Worm (Caenorhabditis elegans) whole organism, late embryonic: ENCODE measurements around the gene nhr-115.

Experiments used
- C08G9.2 ChIP-seq: sonication (generic microtip); optimal IDR thresholded peaks from 2 replicates; lab custom pipeline; 2016; ENCODE audit warnings: mild to moderate bottlenecking, missing genetic modification characterization, moderate library complexity, missing compliant biosample characterization
- F13H6.1 ChIP-seq: sonication (generic microtip); optimal IDR thresholded peaks from 2 replicates; lab custom pipeline; 2016; ENCODE audit warnings: missing genetic modification characterization, missing compliant biosample characterization
- K09A11.1 ChIP-seq: sonication (generic microtip); optimal IDR thresholded peaks from 2 replicates; lab custom pipeline; 2017; ENCODE audit warnings: antibody characterized with exemption, mild to moderate bottlenecking, missing genetic modification characterization, missing compliant biosample characterization; ENCODE audit not compliant: insufficient read depth
- Y22D7AL.16 ChIP-seq: sonication (generic microtip); optimal IDR thresholded peaks from 2 replicates; lab custom pipeline; 2016; ENCODE audit warnings: missing genetic modification characterization, missing compliant biosample characterization
- ahr-1 ChIP-seq: sonication (generic microtip); optimal IDR thresholded peaks from 2 replicates; lab custom pipeline; 2016; ENCODE audit warnings: missing genetic modification characterization, missing compliant biosample characterization
- ama-1 ChIP-seq: fragments of 150-350 bp; optimal IDR thresholded peaks from 2 replicates; lab custom pipeline; 2014
- ceh-14 ChIP-seq: sonication (generic microtip); optimal IDR thresholded peaks from 2 replicates; lab custom pipeline; 2016; ENCODE audit warnings: missing genotype, missing genetic modification characterization, missing compliant biosample characterization
- ceh-18 ChIP-seq: sonication (generic microtip); optimal IDR thresholded peaks from 2 replicates; lab custom pipeline; 2016; ENCODE audit warnings: missing genetic modification characterization, missing compliant biosample characterization
- ceh-19 ChIP-seq: fragments of 200-800 bp; sonication (Bioruptor generic); optimal IDR thresholded peaks from 2 replicates; lab custom pipeline; 2018; ENCODE audit warnings: mild to moderate bottlenecking, missing genetic modification characterization, missing compliant biosample characterization
- ceh-24 ChIP-seq: sonication (generic microtip); optimal IDR thresholded peaks from 2 replicates; lab custom pipeline; 2016; ENCODE audit warnings: mild to moderate bottlenecking, missing genetic modification characterization, missing compliant biosample characterization
- ceh-30 ChIP-seq: fragments of 150-350 bp; optimal IDR thresholded peaks from 2 replicates; lab custom pipeline; 2014; ENCODE audit warnings: missing biosample characterization, missing genetic modification characterization
- ceh-31 ChIP-seq: sonication (generic microtip); optimal IDR thresholded peaks from 2 replicates; lab custom pipeline; 2016; ENCODE audit warnings: missing genetic modification characterization, missing compliant biosample characterization
- ceh-34 ChIP-seq: sonication (generic microtip); optimal IDR thresholded peaks from 2 replicates; lab custom pipeline; 2016; ENCODE audit warnings: mild to moderate bottlenecking, missing genetic modification characterization, missing compliant biosample characterization
- ceh-48 ChIP-seq: sonication (generic microtip); optimal IDR thresholded peaks from 2 replicates; lab custom pipeline; 2016; ENCODE audit warnings: missing genetic modification characterization, inconsistent platforms, missing compliant biosample characterization
- ceh-6 ChIP-seq: fragments of 200-800 bp; sonication (Bioruptor generic); optimal IDR thresholded peaks from 2 replicates; lab custom pipeline; 2018; ENCODE audit warnings: mild to moderate bottlenecking, missing genetic modification characterization, missing compliant biosample characterization
- ceh-9 ChIP-seq: sonication (generic microtip); optimal IDR thresholded peaks from 2 replicates; lab custom pipeline; 2016; ENCODE audit warnings: mild to moderate bottlenecking, missing genetic modification characterization, inconsistent platforms, missing compliant biosample characterization
- dmd-4 ChIP-seq: sonication (generic microtip); optimal IDR thresholded peaks from 2 replicates; lab custom pipeline; 2016; ENCODE audit warnings: borderline replicate concordance, missing genetic modification characterization, missing compliant biosample characterization
- dve-1 ChIP-seq: sonication (generic microtip); optimal IDR thresholded peaks from 2 replicates; lab custom pipeline; 2017; ENCODE audit warnings: antibody characterized with exemption, mild to moderate bottlenecking, missing genetic modification characterization, missing compliant biosample characterization
- elt-4 ChIP-seq: sonication (generic microtip); optimal IDR thresholded peaks from 2 replicates; lab custom pipeline; 2016; ENCODE audit warnings: missing genetic modification characterization, missing compliant biosample characterization
- eyg-1 ChIP-seq: sonication (generic microtip); optimal IDR thresholded peaks from 2 replicates; lab custom pipeline; 2016; ENCODE audit warnings: missing genotype, missing genetic modification characterization, missing compliant biosample characterization
- fkh-10 ChIP-seq: fragments of 150-350 bp; optimal IDR thresholded peaks from 2 replicates; lab custom pipeline; 2014; ENCODE audit warnings: missing biosample characterization, missing genetic modification reagents, missing genetic modification characterization
- fkh-6 ChIP-seq: sonication (generic microtip); optimal IDR thresholded peaks from 2 replicates; lab custom pipeline; 2016; ENCODE audit warnings: missing genetic modification characterization, missing compliant biosample characterization
- gmeb-2 ChIP-seq: sonication (generic microtip); optimal IDR thresholded peaks from 2 replicates; lab custom pipeline; 2016; ENCODE audit warnings: missing genetic modification characterization, inconsistent platforms, missing compliant biosample characterization
- hlh-13 ChIP-seq: fragments of 200-800 bp; sonication (Bioruptor generic); optimal IDR thresholded peaks from 2 replicates; lab custom pipeline; 2018; ENCODE audit warnings: mild to moderate bottlenecking, missing genetic modification characterization, missing compliant biosample characterization
- hlh-6 ChIP-seq: sonication (generic microtip); optimal IDR thresholded peaks from 2 replicates; lab custom pipeline; 2016; ENCODE audit warnings: missing genotype, missing genetic modification characterization, missing compliant biosample characterization
- hlh-8 ChIP-seq: sonication (generic microtip); optimal IDR thresholded peaks from 2 replicates; lab custom pipeline; 2016; ENCODE audit warnings: missing genotype, missing genetic modification characterization, missing compliant biosample characterization
- lin-11 ChIP-seq: fragments of 200-800 bp; sonication (Bioruptor generic); optimal IDR thresholded peaks from 2 replicates; lab custom pipeline; 2018; ENCODE audit warnings: mild to moderate bottlenecking, missing genetic modification characterization, missing compliant biosample characterization
- madf-2 ChIP-seq: sonication (generic microtip); optimal IDR thresholded peaks from 2 replicates; lab custom pipeline; 2017; ENCODE audit warnings: missing genetic modification characterization, missing compliant biosample characterization
- mec-3 ChIP-seq: sonication (generic microtip); optimal IDR thresholded peaks from 2 replicates; lab custom pipeline; 2016; ENCODE audit warnings: borderline replicate concordance, missing genetic modification characterization, missing compliant biosample characterization
- nfya-1 ChIP-seq: sonication (generic microtip); optimal IDR thresholded peaks from 2 replicates; lab custom pipeline; 2017; ENCODE audit warnings: missing genetic modification characterization, mild to moderate bottlenecking, missing compliant biosample characterization, antibody characterized with exemption, moderate library complexity
- nhr-11 ChIP-seq: fragments of 150-350 bp; optimal IDR thresholded peaks from 2 replicates; lab custom pipeline; 2014; ENCODE audit warnings: missing biosample characterization, missing genetic modification characterization
- odd-2 ChIP-seq: sonication (generic microtip); optimal IDR thresholded peaks from 2 replicates; lab custom pipeline; 2017; ENCODE audit warnings: antibody characterized with exemption, mild to moderate bottlenecking, missing genetic modification characterization, missing compliant biosample characterization
- pat-9 ChIP-seq: fragments of 200-800 bp; sonication (Bioruptor generic); optimal IDR thresholded peaks from 2 replicates; lab custom pipeline; 2018; ENCODE audit warnings: mild to moderate bottlenecking, missing genetic modification characterization, moderate library complexity, missing compliant biosample characterization
- pha-4 ChIP-seq: fragments of 150-350 bp; optimal IDR thresholded peaks from 2 replicates; lab custom pipeline; 2018; ENCODE audit warnings: missing biosample characterization, missing genetic modification reagents, missing genetic modification characterization
- pqm-1 ChIP-seq: sonication (generic microtip); optimal IDR thresholded peaks from 2 replicates; lab custom pipeline; 2016; ENCODE audit warnings: missing genetic modification characterization, missing compliant biosample characterization
- ref-2 ChIP-seq: sonication (generic microtip); optimal IDR thresholded peaks from 2 replicates; lab custom pipeline; 2016; ENCODE audit warnings: missing genetic modification characterization, missing compliant biosample characterization
- rnt-1 ChIP-seq: sonication (generic microtip); optimal IDR thresholded peaks from 2 replicates; lab custom pipeline; 2016; ENCODE audit warnings: missing genetic modification characterization, missing compliant biosample characterization
- sdc-2 ChIP-seq: sonication (generic microtip); optimal IDR thresholded peaks from 2 replicates; lab custom pipeline; 2016; ENCODE audit warnings: missing genotype, missing genetic modification characterization, missing compliant biosample characterization
- syd-9 ChIP-seq: sonication (generic microtip); optimal IDR thresholded peaks from 2 replicates; lab custom pipeline; 2016; ENCODE audit warnings: mild to moderate bottlenecking, missing genetic modification characterization, moderate library complexity, missing compliant biosample characterization
- tbx-2 ChIP-seq: sonication (generic microtip); optimal IDR thresholded peaks from 2 replicates; lab custom pipeline; 2016; ENCODE audit warnings: missing genetic modification characterization, missing compliant biosample characterization
- tbx-7 ChIP-seq: sonication (generic microtip); optimal IDR thresholded peaks from 2 replicates; lab custom pipeline; 2016; ENCODE audit warnings: missing genotype, missing genetic modification characterization, missing compliant biosample characterization
- ttx-3 ChIP-seq: sonication (generic microtip); optimal IDR thresholded peaks from 2 replicates; lab custom pipeline; 2016; ENCODE audit warnings: missing genetic modification reagents, missing genetic modification characterization, missing compliant biosample characterization
- unc-42 ChIP-seq: sonication (generic microtip); optimal IDR thresholded peaks from 2 replicates; lab custom pipeline; 2016; ENCODE audit warnings: missing genotype, missing genetic modification characterization, missing compliant biosample characterization
- unc-55 ChIP-seq: sonication (generic microtip); optimal IDR thresholded peaks from 2 replicates; lab custom pipeline; 2017; ENCODE audit warnings: missing biosample characterization, missing genetic modification reagents, missing genetic modification characterization
- unc-86 ChIP-seq: sonication (generic microtip); optimal IDR thresholded peaks from 2 replicates; lab custom pipeline; 2016; ENCODE audit warnings: missing genetic modification characterization, missing compliant biosample characterization
- zip-5 ChIP-seq: sonication (generic microtip); optimal IDR thresholded peaks from 2 replicates; lab custom pipeline; 2016; ENCODE audit warnings: missing genetic modification characterization, missing compliant biosample characterization
- ztf-16 ChIP-seq: sonication (generic microtip); optimal IDR thresholded peaks from 2 replicates; lab custom pipeline; 2017; ENCODE audit warnings: missing genetic modification characterization, missing compliant biosample characterization

nhr-115 gene

ce11 chrV:2292240-2292639, at the start of gene nhr-115:
nhr-115 (plus strand) TSS chrV:2292540.
- TF ChIP-seq ceh-31 (tag; lab: Kevin White, UChicago) (no peak), ttx-3 (tag; lab: Kevin White, UChicago) (no peak), sdc-2 (no peak), ceh-9 (no peak), unc-86 (tag; lab: Kevin White, UChicago) (no peak), hlh-6 (tag; lab: Kevin White, UChicago) (no peak), ceh-19 (GFP tag; lab: Kevin White, UChicago) (no peak), gmeb-2 (tag; lab: Kevin White, UChicago) (no peak), nfya-1 (tag; lab: Kevin White, UChicago) (no peak), F13H6.1 (tag; lab: Kevin White, UChicago) (no peak), pat-9 (tag; lab: Kevin White, UChicago) (no peak), hlh-13 (no peak), unc-42 (no peak), ceh-18 (tag; lab: Kevin White, UChicago) (no peak), pha-4 (tag; lab: Kevin White, UChicago) (no peak), ceh-30 (tag; lab: Kevin White, UChicago) (no peak), ceh-24 (tag; lab: Kevin White, UChicago) (no peak), mec-3 (no peak)

DNA sequence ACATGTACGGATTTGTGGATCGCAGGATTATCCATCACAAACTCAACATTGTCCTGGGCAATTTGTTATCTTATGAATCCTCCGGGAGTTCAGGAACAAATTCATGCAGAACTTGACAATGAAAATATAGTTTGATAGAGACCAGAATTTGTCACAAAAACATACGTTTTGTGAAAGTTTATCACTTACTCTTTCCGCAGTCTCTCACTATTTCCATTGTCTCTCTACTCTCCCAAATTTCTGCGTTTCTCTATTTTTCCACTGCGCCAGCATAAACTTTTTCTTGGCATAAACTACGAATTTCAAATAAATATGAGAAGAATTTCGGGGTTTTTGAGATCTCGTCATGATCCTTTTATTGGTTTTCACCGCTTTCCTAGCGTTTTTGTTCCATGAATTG, 49.7 kb upstream of the nhr-115 start, which contains the start of gene cyp-33C3:
cyp-33C3 (plus strand) TSS at position 149 of the 400 bp plus-strand sequence.
- TF ChIP-seq lin-11 (tag; lab: Kevin White, UChicago) (no peak), C08G9.2 (tag; lab: Kevin White, UChicago) (no peak), K09A11.1 (no peak), dve-1 (tag; lab: Kevin White, UChicago) (no peak), ahr-1 (tag; lab: Kevin White, UChicago) (no peak), hlh-6 (tag; lab: Kevin White, UChicago) (no peak), ceh-14 (tag; lab: Kevin White, UChicago) (no peak), eyg-1 (tag; lab: Kevin White, UChicago) (no peak), unc-55 (GFP tag; lab: Kevin White, UChicago) (no peak), ceh-48 (tag; lab: Kevin White, UChicago) (no peak), ttx-3 (tag; lab: Kevin White, UChicago) (no peak), gmeb-2 (tag; lab: Kevin White, UChicago) (no peak), rnt-1 (tag; lab: Kevin White, UChicago) (no peak), tbx-7 (tag; lab: Kevin White, UChicago) (no peak), nfya-1 (tag; lab: Kevin White, UChicago) (no peak), tbx-2 (tag; lab: Kevin White, UChicago) (no peak), ama-1 (no peak), ref-2 (tag; lab: Kevin White, UChicago) (no peak), dmd-4 (tag; lab: Kevin White, UChicago) (no peak)
- TF ChIP-seq, all 69 proteins: peak for 0

- TF ChIP-seq ceh-6 (no peak), pqm-1 (tag; lab: Kevin White, UChicago) (no peak), hlh-8 (tag; lab: Kevin White, UChicago) (no peak)
These were observed 47.6 kb upstream of the nhr-115 start, which contains the start of gene cyp-33C5 for ce11 chrV:2244751-2245150. cyp-33C5 (plus strand) TSS chrV:2245004.

DNA sequence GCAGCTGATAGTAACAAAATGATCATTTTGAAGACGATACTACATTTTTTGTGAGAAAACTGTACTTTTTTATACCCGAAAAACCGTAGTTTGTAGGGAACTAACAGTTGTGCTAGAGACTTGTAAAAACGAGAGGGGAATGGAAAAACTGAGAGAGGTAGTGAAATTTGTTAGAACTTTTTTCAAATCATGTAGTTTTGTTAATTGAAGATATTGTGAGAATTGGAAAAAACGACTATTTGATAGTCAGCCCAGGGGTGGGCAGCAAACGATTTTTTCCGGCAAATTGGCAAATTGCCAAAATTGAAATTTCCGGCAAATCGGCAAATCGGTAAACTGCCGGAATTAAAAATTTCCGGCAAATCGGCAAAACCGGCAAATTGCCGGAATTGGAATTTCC, 43.0 kb upstream of the nhr-115 start, which contains the start of gene cyp-33C6:
cyp-33C6 (minus strand) TSS at position 101 of the 400 bp plus-strand sequence.
- no peak for TF ChIP-seq tbx-7 (tag; lab: Kevin White, UChicago)
- TF ChIP-seq sdc-2, result no peak
- no peak for TF ChIP-seq nhr-11 (tag; lab: Kevin White, UChicago)
- TF ChIP-seq odd-2, result no peak
- no peak for TF ChIP-seq ceh-14 (tag; lab: Kevin White, UChicago)
- TF ChIP-seq lin-11 (tag; lab: Kevin White, UChicago), result no peak
- TF ChIP-seq syd-9, result no peak
- no peak for TF ChIP-seq rnt-1 (tag; lab: Kevin White, UChicago)
- no peak for TF ChIP-seq zip-5 (tag; lab: Kevin White, UChicago)
- no peak for TF ChIP-seq Y22D7AL.16
- no peak for TF ChIP-seq elt-4 (tag; lab: Kevin White, UChicago)
- TF ChIP-seq fkh-6 (tag; lab: Kevin White, UChicago), result no peak
- no peak for TF ChIP-seq ceh-34
- TF ChIP-seq C08G9.2 (tag; lab: Kevin White, UChicago), result no peak
- no peak for TF ChIP-seq fkh-10
- TF ChIP-seq ztf-16 (tag; lab: Kevin White, UChicago), result no peak
- no peak for TF ChIP-seq madf-2
- TF ChIP-seq F13H6.1 (tag; lab: Kevin White, UChicago), result no peak
- TF ChIP-seq gmeb-2 (tag; lab: Kevin White, UChicago), result no peak
